Worm (Caenorhabditis elegans): ENCODE results near the gene M01G5.1.

DNA sequence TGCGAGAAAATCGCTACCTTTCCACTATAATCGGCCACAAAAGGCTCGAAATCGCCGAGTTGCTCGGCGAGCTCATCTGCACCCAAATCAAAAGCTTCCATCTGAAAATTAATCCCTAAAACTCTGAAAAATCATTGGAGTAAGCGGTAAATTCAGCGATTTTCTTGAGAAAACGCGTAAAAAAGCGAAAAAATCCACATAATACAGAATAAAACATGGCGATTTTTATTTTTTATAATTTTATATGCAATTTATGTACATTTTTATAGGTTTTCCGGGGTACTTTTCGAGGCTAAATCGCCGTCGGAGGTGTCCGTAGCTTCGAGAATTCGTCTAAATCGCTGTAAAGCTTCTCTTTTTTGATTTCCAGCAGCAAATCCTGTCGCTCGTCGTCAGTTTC lies 971 bp upstream of the M01G5.1 start, which contains the start of gene Y82E9BR.19:
- no peak for TF ChIP-seq nhr-11 (tag; optimal IDR thresholded peaks at IDR 0.05)
- no peak for TF ChIP-seq fos-1 (tag; optimal IDR thresholded peaks at IDR 0.05)
- TF ChIP-seq ama-1 (optimal IDR thresholded peaks at IDR 0.05), result no peak
- TF ChIP-seq lsy-2 (tag; optimal IDR thresholded peaks at IDR 0.05), result no peak
- no peak for TF ChIP-seq nhr-237 (tag; optimal IDR thresholded peaks at IDR 0.05)
- TF ChIP-seq peb-1 (tag; optimal IDR thresholded peaks at IDR 0.05), result no peak
- TF ChIP-seq ztf-11 (tag; optimal IDR thresholded peaks at IDR 0.05), result no peak
- TF ChIP-seq blmp-1 (tag; optimal IDR thresholded peaks at IDR 0.05; ENCODE audit: insufficient read depth), result no peak
- no peak for TF ChIP-seq mdl-1 (tag; optimal IDR thresholded peaks at IDR 0.05)
- TF ChIP-seq mbf-1 (tag; optimal IDR thresholded peaks at IDR 0.05), result no peak
- TF ChIP-seq skn-1 (tag; optimal IDR thresholded peaks at IDR 0.05), result no peak

Data from whole organism, L2 larva.